Worm (Caenorhabditis elegans) whole organism, late embryonic: ENCODE measurements around the gene iff-2.

Experiments used
- K09A11.1 ChIP-seq: sonication (generic microtip); optimal IDR thresholded peaks from 2 replicates; lab custom pipeline; 2017; ENCODE audit warnings: antibody characterized with exemption, mild to moderate bottlenecking, missing genetic modification characterization, missing compliant biosample characterization; ENCODE audit not compliant: insufficient read depth
- Y22D7AL.16 ChIP-seq: sonication (generic microtip); optimal IDR thresholded peaks from 2 replicates; lab custom pipeline; 2016; ENCODE audit warnings: missing genetic modification characterization, missing compliant biosample characterization
- ama-1 ChIP-seq: fragments of 150-350 bp; optimal IDR thresholded peaks from 2 replicates; lab custom pipeline; 2014
- ceh-18 ChIP-seq: sonication (generic microtip); optimal IDR thresholded peaks from 2 replicates; lab custom pipeline; 2016; ENCODE audit warnings: missing genetic modification characterization, missing compliant biosample characterization
- ceh-19 ChIP-seq: fragments of 200-800 bp; sonication (Bioruptor generic); optimal IDR thresholded peaks from 2 replicates; lab custom pipeline; 2018; ENCODE audit warnings: mild to moderate bottlenecking, missing genetic modification characterization, missing compliant biosample characterization
- ceh-2 ChIP-seq: sonication (generic microtip); optimal IDR thresholded peaks from 2 replicates; lab custom pipeline; 2016; ENCODE audit warnings: missing genotype, missing genetic modification characterization, missing compliant biosample characterization
- ceh-22 ChIP-seq: sonication (generic microtip); optimal IDR thresholded peaks from 2 replicates; lab custom pipeline; 2017; ENCODE audit warnings: missing biosample characterization, missing genetic modification characterization
- ceh-30 ChIP-seq: fragments of 150-350 bp; optimal IDR thresholded peaks from 2 replicates; lab custom pipeline; 2014; ENCODE audit warnings: missing biosample characterization, missing genetic modification characterization
- ceh-31 ChIP-seq: sonication (generic microtip); optimal IDR thresholded peaks from 2 replicates; lab custom pipeline; 2016; ENCODE audit warnings: missing genetic modification characterization, missing compliant biosample characterization
- dve-1 ChIP-seq: sonication (generic microtip); optimal IDR thresholded peaks from 2 replicates; lab custom pipeline; 2017; ENCODE audit warnings: antibody characterized with exemption, mild to moderate bottlenecking, missing genetic modification characterization, missing compliant biosample characterization
- eyg-1 ChIP-seq: sonication (generic microtip); optimal IDR thresholded peaks from 2 replicates; lab custom pipeline; 2016; ENCODE audit warnings: missing genotype, missing genetic modification characterization, missing compliant biosample characterization
- fax-1 ChIP-seq: sonication (generic microtip); optimal IDR thresholded peaks from 2 replicates; lab custom pipeline; 2016; ENCODE audit warnings: missing genotype, missing genetic modification characterization, missing compliant biosample characterization
- fkh-10 ChIP-seq: fragments of 150-350 bp; optimal IDR thresholded peaks from 2 replicates; lab custom pipeline; 2014; ENCODE audit warnings: missing biosample characterization, missing genetic modification reagents, missing genetic modification characterization
- hlh-13 ChIP-seq: fragments of 200-800 bp; sonication (Bioruptor generic); optimal IDR thresholded peaks from 2 replicates; lab custom pipeline; 2018; ENCODE audit warnings: mild to moderate bottlenecking, missing genetic modification characterization, missing compliant biosample characterization
- hlh-15 ChIP-seq: sonication (generic microtip); optimal IDR thresholded peaks from 2 replicates; lab custom pipeline; 2016; ENCODE audit warnings: missing genetic modification characterization, missing compliant biosample characterization
- hlh-6 ChIP-seq: sonication (generic microtip); optimal IDR thresholded peaks from 2 replicates; lab custom pipeline; 2016; ENCODE audit warnings: missing genotype, missing genetic modification characterization, missing compliant biosample characterization
- hlh-8 ChIP-seq: sonication (generic microtip); optimal IDR thresholded peaks from 2 replicates; lab custom pipeline; 2016; ENCODE audit warnings: missing genotype, missing genetic modification characterization, missing compliant biosample characterization
- mec-3 ChIP-seq: sonication (generic microtip); optimal IDR thresholded peaks from 2 replicates; lab custom pipeline; 2016; ENCODE audit warnings: borderline replicate concordance, missing genetic modification characterization, missing compliant biosample characterization
- nfya-1 ChIP-seq: sonication (generic microtip); optimal IDR thresholded peaks from 2 replicates; lab custom pipeline; 2017; ENCODE audit warnings: missing genetic modification characterization, mild to moderate bottlenecking, missing compliant biosample characterization, antibody characterized with exemption, moderate library complexity
- nhr-11 ChIP-seq: fragments of 150-350 bp; optimal IDR thresholded peaks from 2 replicates; lab custom pipeline; 2014; ENCODE audit warnings: missing biosample characterization, missing genetic modification characterization
- pag-3 ChIP-seq: sonication (generic microtip); optimal IDR thresholded peaks from 2 replicates; lab custom pipeline; 2016; ENCODE audit warnings: missing compliant biosample characterization, missing genetic modification characterization, borderline replicate concordance
- pat-9 ChIP-seq: fragments of 200-800 bp; sonication (Bioruptor generic); optimal IDR thresholded peaks from 2 replicates; lab custom pipeline; 2018; ENCODE audit warnings: mild to moderate bottlenecking, missing genetic modification characterization, moderate library complexity, missing compliant biosample characterization
- pax-1 ChIP-seq: fragments of 150-350 bp; optimal IDR thresholded peaks from 2 replicates; lab custom pipeline; 2014; ENCODE audit warnings: missing biosample characterization, missing genetic modification characterization
- pha-2 ChIP-seq: sonication (generic microtip); optimal IDR thresholded peaks from 2 replicates; lab custom pipeline; 2017; ENCODE audit warnings: mild to moderate bottlenecking, missing genetic modification characterization, missing compliant biosample characterization
- pha-4 ChIP-seq: fragments of 150-350 bp; optimal IDR thresholded peaks from 2 replicates; lab custom pipeline; 2018; ENCODE audit warnings: missing biosample characterization, missing genetic modification reagents, missing genetic modification characterization
- pros-1 ChIP-seq: fragments of 150-350 bp; optimal IDR thresholded peaks from 2 replicates; lab custom pipeline; 2014; ENCODE audit warnings: missing biosample characterization, missing genetic modification reagents, missing genetic modification characterization
- sox-2 ChIP-seq: fragments of 200-800 bp; sonication (Bioruptor generic); IDR thresholded peaks from 2 replicates; pipeline ENCODE4 v1.3.6; 2022; ENCODE audit warnings: missing genetic modification reagents, missing genetic modification characterization, missing compliant biosample characterization
- ttx-3 ChIP-seq: sonication (generic microtip); optimal IDR thresholded peaks from 2 replicates; lab custom pipeline; 2016; ENCODE audit warnings: missing genetic modification reagents, missing genetic modification characterization, missing compliant biosample characterization
- unc-42 ChIP-seq: sonication (generic microtip); optimal IDR thresholded peaks from 2 replicates; lab custom pipeline; 2016; ENCODE audit warnings: missing genotype, missing genetic modification characterization, missing compliant biosample characterization
- zip-5 ChIP-seq: sonication (generic microtip); optimal IDR thresholded peaks from 2 replicates; lab custom pipeline; 2016; ENCODE audit warnings: missing genetic modification characterization, missing compliant biosample characterization
- ztf-16 ChIP-seq: sonication (generic microtip); optimal IDR thresholded peaks from 2 replicates; lab custom pipeline; 2017; ENCODE audit warnings: missing genetic modification characterization, missing compliant biosample characterization

The iff-2 gene

DNA sequence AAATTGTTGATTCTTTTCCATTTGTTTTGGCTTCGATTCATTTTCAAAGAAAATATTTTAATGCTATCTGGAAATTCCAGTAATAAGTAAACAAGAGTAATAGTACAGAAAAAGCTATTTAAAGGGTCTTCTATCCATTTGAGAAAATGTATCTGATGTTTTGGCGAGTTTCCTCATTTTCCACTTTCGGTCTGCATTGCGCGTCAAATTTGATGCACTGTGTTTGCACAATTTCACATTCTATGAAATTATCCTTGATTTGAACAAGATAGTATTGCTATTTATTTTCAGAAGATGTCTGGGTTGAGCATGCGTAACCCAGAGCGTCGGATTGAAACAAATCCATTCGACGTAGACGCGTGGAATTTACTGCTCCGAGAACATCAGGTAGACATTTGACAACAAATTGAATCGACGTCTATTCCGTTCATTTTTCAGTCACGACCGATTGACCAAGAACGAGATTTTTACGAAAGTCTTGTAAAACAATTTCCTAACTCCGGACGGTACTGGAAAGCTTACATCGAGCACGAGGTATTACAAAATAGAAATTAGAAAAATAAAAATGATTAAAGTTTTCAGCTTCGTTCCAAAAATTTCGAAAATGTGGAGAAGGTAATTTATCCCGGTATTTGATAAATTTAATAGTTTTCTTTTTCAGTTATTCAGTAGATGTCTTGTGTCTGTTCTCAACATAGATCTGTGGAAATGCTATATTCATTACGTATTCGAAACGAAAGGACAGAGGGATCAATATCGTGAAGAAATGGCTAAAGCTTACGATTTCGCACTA lies 42.6 kb upstream of the iff-2 start, which contains the start of gene suf-1:
suf-1 (plus strand) TSS at position 280 of the 793 bp plus-strand sequence.
- TF ChIP-seq pag-3 (tag; lab: Kevin White, UChicago) (no peak), ceh-19 (GFP tag; lab: Kevin White, UChicago) (no peak), fax-1 (tag; lab: Kevin White, UChicago) (no peak), nfya-1 (tag; lab: Kevin White, UChicago) (peak; percentile 31), ama-1 (peak; percentile 65), mec-3 (tag; lab: Kevin White, UChicago) (no peak), hlh-15 (no peak), pat-9 (no peak), unc-42 (tag; lab: Kevin White, UChicago) (peak; percentile 48), ceh-30 (tag; lab: Kevin White, UChicago) (no peak), K09A11.1 (no peak)

- peak; percentile 36 for TF ChIP-seq nfya-1 (tag; lab: Kevin White, UChicago)
- no peak for TF ChIP-seq hlh-6 (tag; lab: Kevin White, UChicago)
- peak; percentile 9 for TF ChIP-seq ceh-31
- TF ChIP-seq unc-42 (tag; lab: Kevin White, UChicago) = peak; percentile 40
Observed at ce11 chrII:8602337-8602944, 41.3 kb upstream of the iff-2 start, which contains the start of the genes cpf-1 and rpl-26. Gene cpf-1, minus strand, starts transcription at chrII:8602440. Gene rpl-26, plus strand, starts transcription at chrII:8602785.

- TF ChIP-seq fkh-10 (GFP tag; lab: Kevin White, UChicago) (no peak), ceh-22 (tag; lab: Kevin White, UChicago) (no peak), hlh-8 (tag; lab: Kevin White, UChicago) (no peak), ztf-16 (tag; lab: Kevin White, UChicago) (no peak), ceh-2 (tag; lab: Kevin White, UChicago) (no peak)
Observed at ce11 chrII:8600165-8600564, 39.0 kb upstream of the iff-2 start, which contains the start of gene pigg-1. Gene pigg-1, minus strand, starts transcription at chrII:8600265.

DNA sequence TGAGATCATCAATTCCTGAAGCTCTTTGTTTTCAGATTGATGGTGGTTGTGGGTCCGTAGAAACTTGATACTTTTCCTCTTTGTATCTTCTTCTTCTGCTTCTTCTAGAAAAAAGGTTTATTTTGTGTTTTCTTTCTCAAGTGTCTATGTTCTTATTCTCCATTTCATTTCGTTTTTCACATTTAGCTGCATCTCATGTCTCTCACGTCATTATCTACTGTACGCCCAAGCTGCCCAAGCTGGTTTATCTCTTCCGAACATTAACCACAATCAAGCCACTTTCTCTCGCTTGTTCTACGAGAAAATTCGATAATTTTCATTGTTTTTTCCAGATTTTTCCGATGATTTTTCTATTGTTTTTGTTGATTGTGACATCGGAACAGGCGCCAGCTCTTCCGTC lies 38.0 kb upstream of the iff-2 start, which contains the start of gene F28C6.5:
F28C6.5 (plus strand) TSS at position 301 of the 400 bp plus-strand sequence.
- TF ChIP-seq hlh-13 = no peak
- TF ChIP-seq zip-5 (tag; lab: Kevin White, UChicago) = no peak
- no peak for TF ChIP-seq ttx-3 (tag; lab: Kevin White, UChicago)
- TF ChIP-seq, all 69 proteins: peak for 0

DNA sequence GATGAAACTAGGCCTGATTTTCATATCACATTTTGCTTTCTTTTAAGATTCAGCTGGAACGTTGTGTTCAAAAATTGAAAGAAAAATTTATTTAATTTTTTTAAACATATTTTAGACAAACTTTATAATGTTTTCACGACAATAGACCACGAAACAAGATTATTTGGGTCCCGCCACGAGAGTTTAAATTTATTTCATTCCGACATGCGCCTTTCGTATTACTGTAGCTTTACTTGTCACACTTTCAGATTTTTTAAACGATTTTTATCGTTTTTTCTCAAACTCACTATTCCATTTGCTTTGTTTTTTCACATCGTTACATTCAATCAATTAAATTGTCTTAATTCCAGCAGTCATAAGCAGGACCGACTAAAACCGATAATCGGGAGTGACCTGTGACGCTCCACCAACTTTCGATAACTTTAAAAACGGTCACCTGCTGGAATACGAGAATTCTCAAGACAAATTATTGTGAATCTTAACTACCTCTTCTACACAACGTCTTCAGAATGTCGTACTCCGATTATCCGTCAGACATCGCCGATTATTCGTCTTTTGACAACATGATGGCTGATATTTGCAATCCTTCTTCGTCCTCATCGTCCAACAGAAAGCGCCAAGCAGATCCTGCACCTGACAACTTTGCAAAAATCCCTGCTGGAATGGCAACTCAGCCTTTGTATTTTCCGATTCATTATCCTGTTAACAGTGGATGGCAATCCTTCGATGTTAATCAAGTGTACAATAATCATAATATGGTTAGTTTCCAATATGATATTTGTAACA lies 32.9 kb upstream of the iff-2 start, which contains the start of gene aptf-3:
aptf-3 (plus strand) TSS at position 351 of the 786 bp plus-strand sequence.
- TF ChIP-seq dve-1 (tag; lab: Kevin White, UChicago) (no peak), ceh-18 (no peak), nhr-11 (tag; lab: Kevin White, UChicago) (no peak), pha-2 (tag; lab: Kevin White, UChicago) (no peak), pha-4 (no peak), pat-9 (no peak), fkh-10 (GFP tag; lab: Kevin White, UChicago) (no peak), pax-1 (tag; lab: Kevin White, UChicago) (no peak), eyg-1 (tag; lab: Kevin White, UChicago) (no peak), nfya-1 (tag; lab: Kevin White, UChicago) (no peak), sox-2 (GFP tag; lab: Robert Waterston, UW) (no peak), Y22D7AL.16 (tag; lab: Kevin White, UChicago) (no peak), pros-1 (tag; lab: Kevin White, UChicago) (no peak)
